Fruit fly (Drosophila melanogaster): Measurements from ENCODE around the gene Naa30A.
A peak's percentile ranks its signal among the peaks of the same experiment; 100 is the strongest.

Naa30A gene

dm6 chrX:1380350-1381060 lies 38.6 kb downstream of the Naa30A start, which contains the start of the genes CG3719 and CG32813 (continued):
- no peak for TF ChIP-seq exex (tag; optimal IDR thresholded peaks at IDR 0.05)
- TF ChIP-seq CG12659 (GFP tag; optimal IDR thresholded peaks at IDR 0.05), result peak; percentile 57
- TF ChIP-seq CG15696 (tag; optimal IDR thresholded peaks at IDR 0.05), result peak; percentile 4
- TF ChIP-seq tx (GFP tag; optimal IDR thresholded peaks at IDR 0.05), result peak; percentile 64
- TF ChIP-seq HLHmδ (GFP tag; optimal IDR thresholded peaks at IDR 0.05), result no peak
- TF ChIP-seq Lhr (GFP tag; optimal IDR thresholded peaks at IDR 0.05), result peak; percentile 45
- no peak for TF ChIP-seq odd (GFP tag; optimal IDR thresholded peaks at IDR 0.05)
- TF ChIP-seq CG12219 (GFP tag; optimal IDR thresholded peaks at IDR 0.05), result no peak
- peak; percentile 52 for TF ChIP-seq fu2 (GFP tag; optimal IDR thresholded peaks at IDR 0.05)
- TF ChIP-seq Dbx (GFP tag; IDR thresholded peaks at IDR 0.05), result 0 out of 3 replicates have a peak, but pooled peaks have one; percentile 33
- no peak for TF ChIP-seq HmgD (GFP tag; optimal IDR thresholded peaks at IDR 0.05)
- no peak for TF ChIP-seq CG7839 (tag; optimal IDR thresholded peaks at IDR 0.05)
- no peak for TF ChIP-seq CG2678 (tag; optimal IDR thresholded peaks at IDR 0.05)
- no peak for TF ChIP-seq NC2β (GFP tag; optimal IDR thresholded peaks at IDR 0.05)
- TF ChIP-seq CG9437 (GFP tag; optimal IDR thresholded peaks at IDR 0.05), result peak; percentile 95
- TF ChIP-seq CG12391 (tag; optimal IDR thresholded peaks at IDR 0.05), result peak; percentile 17
- no peak for TF ChIP-seq Fer1 (GFP tag; optimal IDR thresholded peaks at IDR 0.05)
- TF ChIP-seq CG8924 (tag; optimal IDR thresholded peaks at IDR 0.05), result peak; percentile 28
- TF ChIP-seq fd102C (GFP tag; optimal IDR thresholded peaks at IDR 0.05), result no peak
- no peak for TF ChIP-seq HLH3B (GFP tag; IDR thresholded peaks at IDR 0.05)
- TF ChIP-seq sima (GFP tag; optimal IDR thresholded peaks at IDR 0.05), result no peak
- no peak for TF ChIP-seq usp (GFP tag; optimal IDR thresholded peaks at IDR 0.05)
- peak; percentile 13 for TF ChIP-seq CG4820 (GFP tag; optimal IDR thresholded peaks at IDR 0.05)
- peak; percentile 2 for TF ChIP-seq BtbVII (GFP tag; optimal IDR thresholded peaks at IDR 0.05)
- no peak for TF ChIP-seq pita (GFP tag; optimal IDR thresholded peaks at IDR 0.05)
- no peak for TF ChIP-seq CG18476 (GFP tag; optimal IDR thresholded peaks at IDR 0.05)
- TF ChIP-seq CG9215 (GFP tag; IDR thresholded peaks at IDR 0.05), result peak; percentile 32; the same call in 1 of the 2 replicates
- TF ChIP-seq repo (GFP tag; optimal IDR thresholded peaks at IDR 0.05), result no peak
- peak; percentile 60 for TF ChIP-seq CG10543 (GFP tag; optimal IDR thresholded peaks at IDR 0.05)
- no peak for TF ChIP-seq Mrtf (GFP tag; IDR thresholded peaks at IDR 0.05)
- TF ChIP-seq slp2 (GFP tag; optimal IDR thresholded peaks at IDR 0.05), result no peak
- no peak for TF ChIP-seq tll (GFP tag; optimal IDR thresholded peaks at IDR 0.05)
- TF ChIP-seq corto (GFP tag; optimal IDR thresholded peaks at IDR 0.05), result no peak
- peak; percentile 30; the same call in 1 of the 3 replicates for TF ChIP-seq CG17361 (GFP tag; IDR thresholded peaks at IDR 0.05)
- no peak for TF ChIP-seq cato (GFP tag; optimal IDR thresholded peaks at IDR 0.05; ENCODE audit: borderline replicate concordance)
- TF ChIP-seq Hr78 (GFP tag; optimal IDR thresholded peaks at IDR 0.05), result no peak
- TF ChIP-seq H2.0 (GFP tag; IDR thresholded peaks at IDR 0.05), result no peak
- no peak for TF ChIP-seq tgo (GFP tag; IDR thresholded peaks at IDR 0.05)
- TF ChIP-seq CG13775 (GFP tag; optimal IDR thresholded peaks at IDR 0.05), result peak; percentile 25
- no peak for TF ChIP-seq CG10431 (GFP tag; optimal IDR thresholded peaks at IDR 0.05)
- no peak for TF ChIP-seq CG17802 (tag; optimal IDR thresholded peaks at IDR 0.05)
- no peak for TF ChIP-seq CG12942 (GFP tag; optimal IDR thresholded peaks at IDR 0.05)
- no peak for TF ChIP-seq CG17328 (GFP tag; IDR thresholded peaks at IDR 0.05)
- TF ChIP-seq Hsf (GFP tag; optimal IDR thresholded peaks at IDR 0.05), result peak; percentile 44
- TF ChIP-seq CG9932 (GFP tag; IDR thresholded peaks at IDR 0.05), result peak; percentile 57
- no peak for TF ChIP-seq CG8281 (tag; optimal IDR thresholded peaks at IDR 0.05)
- no peak for TF ChIP-seq CG1792 (GFP tag; optimal IDR thresholded peaks at IDR 0.05)
- no peak for TF ChIP-seq Vsx1 (GFP tag; optimal IDR thresholded peaks at IDR 0.05)
- TF ChIP-seq ken (GFP tag; IDR thresholded peaks at IDR 0.05), result 0 out of 3 replicates have a peak, but pooled peaks have one; percentile 60

Data from whole organism, embryonic.